Worm (Caenorhabditis elegans): ENCODE results near the gene nhr-43.

ce11 chrIV:11883478-11883877 lies 15.9 kb upstream of the nhr-43 start:
- TF ChIP-seq flt-1 (GFP tag; IDR thresholded peaks at IDR 0.05) (no peak), ama-1 (optimal IDR thresholded peaks at IDR 0.05) (no peak), ceh-36 (tag; optimal IDR thresholded peaks at IDR 0.05) (no peak), ets-7 (tag; optimal IDR thresholded peaks at IDR 0.05) (no peak), aly-1 (tag; optimal IDR thresholded peaks at IDR 0.05) (no peak), pes-1 (GFP tag; IDR thresholded peaks at IDR 0.05) (no peak), scrt-1 (GFP tag; IDR thresholded peaks at IDR 0.05) (no peak), F13C5.2 (tag; optimal IDR thresholded peaks at IDR 0.05) (no peak), hnd-1 (tag; optimal IDR thresholded peaks at IDR 0.05) (no peak), tra-4 (tag; optimal IDR thresholded peaks at IDR 0.05) (no peak), hmbx-1 (tag; optimal IDR thresholded peaks at IDR 0.05) (no peak), B0310.2 (tag; optimal IDR thresholded peaks at IDR 0.05) (no peak), tbx-37 (GFP tag; conservative IDR thresholded peaks at IDR 0.05) (no peak)

Measured in whole organism, early embryonic.